Worm (Caenorhabditis elegans) whole organism, L4 larva: ENCODE data around the gene arl-3.
A peak's percentile ranks its signal among the peaks of the same experiment; 100 is the strongest.

Source experiments
- F37D6.2 ChIP-seq: sonication (generic microtip); optimal IDR thresholded peaks from 2 replicates; lab custom pipeline; 2016; ENCODE audit warnings: mild to moderate bottlenecking, missing genetic modification characterization, missing compliant biosample characterization
- F44E2.7 ChIP-seq: fragments of 200-800 bp; sonication (Bioruptor generic); IDR thresholded peaks from 2 replicates; pipeline ENCODE4 v2.1.2; 2022; ENCODE audit warnings: missing genetic modification characterization, missing compliant biosample characterization
- T26A8.4 ChIP-seq: fragments of 200-800 bp; sonication (Bioruptor generic); IDR thresholded peaks from 2 replicates; pipeline ENCODE4 v1.3.6; 2022; ENCODE audit warnings: missing genetic modification characterization, missing compliant biosample characterization
- aha-1 ChIP-seq: fragments of 150-350 bp; peaks from one replicate; lab custom pipeline; 2014; ENCODE audit warnings: missing biosample characterization, missing genetic modification characterization
- ceh-28 ChIP-seq: fragments of 150-350 bp; optimal IDR thresholded peaks from 2 replicates; lab custom pipeline; 2014; ENCODE audit warnings: missing biosample characterization, missing genetic modification reagents, missing genetic modification characterization
- ceh-32 ChIP-seq: sonication (generic microtip); optimal IDR thresholded peaks from 2 replicates; lab custom pipeline; 2016; ENCODE audit warnings: mild to moderate bottlenecking, missing genetic modification characterization, missing compliant biosample characterization; ENCODE audit not compliant: poor library complexity
- ceh-62 ChIP-seq: sonication (generic microtip); optimal IDR thresholded peaks from 2 replicates; lab custom pipeline; 2017; ENCODE audit warnings: missing biosample characterization, missing genetic modification characterization
- daf-12 ChIP-seq: fragments of 150-350 bp; optimal IDR thresholded peaks from 2 replicates; lab custom pipeline; 2014; ENCODE audit warnings: missing biosample characterization, missing genetic modification reagents, missing genetic modification characterization
- dmd-8 ChIP-seq: fragments of 200-800 bp; sonication (Bioruptor generic); IDR thresholded peaks from 2 replicates; pipeline ENCODE4 v1.3.6; 2022; ENCODE audit warnings: missing genetic modification characterization, missing compliant biosample characterization
- dmd-9 ChIP-seq: fragments of 200-800 bp; sonication (Bioruptor generic); IDR thresholded peaks from 2 replicates; pipeline ENCODE4 v1.3.6; 2022; ENCODE audit warnings: missing genetic modification reagents, missing genetic modification characterization, missing compliant biosample characterization
- dve-1 ChIP-seq: sonication (generic microtip); optimal IDR thresholded peaks from 2 replicates; lab custom pipeline; 2017; ENCODE audit warnings: antibody characterized with exemption, mild to moderate bottlenecking, missing genetic modification characterization, missing compliant biosample characterization; ENCODE audit not compliant: insufficient read depth
- egl-43 ChIP-seq: fragments of 200-800 bp; sonication (Bioruptor generic); IDR thresholded peaks from 2 replicates; pipeline ENCODE4 v1.3.6; 2022; ENCODE audit warnings: missing genetic modification reagents, missing genetic modification characterization, missing compliant biosample characterization
- fos-1 ChIP-seq: fragments of 150-350 bp; optimal IDR thresholded peaks from 2 replicates; lab custom pipeline; 2014; ENCODE audit warnings: missing biosample characterization, missing genetic modification characterization
- jun-1 ChIP-seq: fragments of 150-350 bp; optimal IDR thresholded peaks from 2 replicates; lab custom pipeline; 2014; ENCODE audit warnings: missing biosample characterization, missing genetic modification reagents, missing genetic modification characterization
- lin-29 ChIP-seq: fragments of 200-800 bp; sonication (Bioruptor generic); IDR thresholded peaks from 2 replicates; pipeline ENCODE4 v1.3.6; 2022; ENCODE audit warnings: missing genetic modification reagents, missing genetic modification characterization, missing compliant biosample characterization
- lin-38 ChIP-seq: fragments of 200-800 bp; sonication (Bioruptor generic); IDR thresholded peaks from 2 replicates; pipeline ENCODE4 v1.3.6; 2022; ENCODE audit warnings: missing genetic modification reagents, missing genetic modification characterization, missing compliant biosample characterization
- madf-5 ChIP-seq, 2 experiments: fragments of 200-800 bp; sonication (Bioruptor generic); IDR thresholded peaks; 2 replicates each; pipeline ENCODE4 v1.3.6; 2022; ENCODE audit warnings: missing compliant biosample characterization in 2 of 2, missing genetic modification characterization in 2 of 2
- mdl-1 ChIP-seq, 2 experiments: fragments of 150-350 bp in 1 of 2; sonication (generic microtip) in 1 of 2; optimal IDR thresholded peaks; 2 replicates each; lab custom pipeline; 2014 to 2017; ENCODE audit warnings: missing biosample characterization in 2 of 2, missing genetic modification characterization in 2 of 2
- mes-2 ChIP-seq: sonication (generic microtip); optimal IDR thresholded peaks from 2 replicates; lab custom pipeline; 2016; ENCODE audit warnings: missing genotype, mild to moderate bottlenecking, missing genetic modification characterization, missing compliant biosample characterization; ENCODE audit not compliant: poor library complexity, severe bottlenecking
- mxl-2 ChIP-seq: fragments of 200-800 bp; sonication (Bioruptor generic); conservative IDR thresholded peaks from 2 replicates; pipeline ENCODE4 v1.3.6; 2022; ENCODE audit warnings: missing genetic modification reagents, missing genetic modification characterization, missing compliant biosample characterization
- mxl-3 ChIP-seq: fragments of 200-800 bp; sonication (Bioruptor generic); optimal IDR thresholded peaks from 2 replicates; lab custom pipeline; 2018; ENCODE audit warnings: mild to moderate bottlenecking, missing genetic modification characterization, missing compliant biosample characterization
- nhr-11 ChIP-seq: fragments of 150-350 bp; optimal IDR thresholded peaks from 2 replicates; lab custom pipeline; 2014; ENCODE audit warnings: missing biosample characterization, missing genetic modification characterization
- nhr-111 ChIP-seq: fragments of 200-800 bp; sonication (Bioruptor generic); optimal IDR thresholded peaks from 2 replicates; lab custom pipeline; 2018; ENCODE audit warnings: mild to moderate bottlenecking, missing genetic modification characterization, missing compliant biosample characterization
- nhr-25 ChIP-seq: sonication (generic microtip); optimal IDR thresholded peaks from 2 replicates; lab custom pipeline; 2017; ENCODE audit warnings: missing genetic modification characterization, mild to moderate bottlenecking, missing compliant biosample characterization, antibody characterized with exemption, moderate library complexity, borderline replicate concordance; ENCODE audit not compliant: insufficient read depth
- nhr-28 ChIP-seq: fragments of 150-350 bp; optimal IDR thresholded peaks from 2 replicates; lab custom pipeline; 2014; ENCODE audit warnings: missing biosample characterization, missing genetic modification characterization
- nhr-42 ChIP-seq: fragments of 200-800 bp; sonication (Bioruptor generic); IDR thresholded peaks from 2 replicates; pipeline ENCODE4 v1.3.6; 2022; ENCODE audit warnings: missing genetic modification characterization, missing compliant biosample characterization
- pqm-1 ChIP-seq: sonication (generic microtip); optimal IDR thresholded peaks from 2 replicates; lab custom pipeline; 2017; ENCODE audit warnings: missing biosample characterization, missing genetic modification characterization
- set-16 ChIP-seq: fragments of 200-800 bp; sonication (Bioruptor generic); IDR thresholded peaks from 2 replicates; pipeline ENCODE4 v1.3.6; 2022; ENCODE audit warnings: missing genetic modification reagents, missing genetic modification characterization, missing compliant biosample characterization
- spr-3 ChIP-seq: fragments of 200-800 bp; sonication (Bioruptor generic); optimal IDR thresholded peaks from 2 replicates; lab custom pipeline; 2018; ENCODE audit warnings: mild to moderate bottlenecking, missing genetic modification characterization, missing compliant biosample characterization
- unc-62 ChIP-seq, 3 experiments: fragments of 150-350 bp in 1 of 3; sonication (generic microtip); optimal IDR thresholded peaks in 2 of 3; peaks in 1 of 3; 1 replicate in 1 of 3; 2 replicates in 2 of 3; lab custom pipeline; 2014 to 2017; ENCODE audit warnings: missing biosample characterization in 3 of 3, missing genetic modification characterization in 3 of 3, missing genetic modification reagents in 3 of 3, missing genotype in 1 of 3
- zag-1 ChIP-seq: fragments of 150-350 bp; optimal IDR thresholded peaks from 2 replicates; lab custom pipeline; 2014; ENCODE audit warnings: missing biosample characterization, missing genetic modification characterization
- zfp-2 ChIP-seq: sonication (generic microtip); optimal IDR thresholded peaks from 2 replicates; lab custom pipeline; 2016; ENCODE audit warnings: mild to moderate bottlenecking, missing genetic modification characterization, missing compliant biosample characterization
- zfp-3 ChIP-seq: fragments of 200-800 bp; sonication (Bioruptor generic); conservative IDR thresholded peaks from 2 replicates; pipeline ENCODE4 v1.3.6; 2022; ENCODE audit warnings: missing genetic modification reagents, missing genetic modification characterization, missing compliant biosample characterization
- zip-11 ChIP-seq: fragments of 200-800 bp; sonication (Bioruptor generic); IDR thresholded peaks from 2 replicates; pipeline ENCODE4 v1.3.6; 2022; ENCODE audit warnings: missing genetic modification characterization, missing compliant biosample characterization

Gene arl-3

ce11 chrII:14570541-14571160 is 35.6 kb upstream of the arl-3 start:
- TF ChIP-seq madf-5 (GFP tag; IDR thresholded peaks at IDR 0.05; lab: Robert Waterston, UW) (peak; percentile 35 to 73; a peak in 2 of 4 replicates), nhr-25 (tag; lab: Kevin White, UChicago) (no peak), lin-38 (no peak), daf-12 (tag; lab: Kevin White, UChicago) (no peak), fos-1 (no peak), egl-43 (GFP tag; lab: Robert Waterston, UW) (0 out of 2 replicates have a peak, but pooled peaks have one; percentile 11), aha-1 (tag; lab: Kevin White, UChicago) (peak; percentile 70), nhr-42 (GFP tag; lab: Robert Waterston, UW) (no peak), ceh-28 (tag; lab: Kevin White, UChicago) (no peak), zfp-2 (tag; lab: Kevin White, UChicago) (no peak), jun-1 (tag; lab: Kevin White, UChicago) (no peak), unc-62 (GFP tag; optimal IDR thresholded peaks at IDR 0.05 in 1 of 2; lab: Kevin White, UChicago) (peak in 1 of 2 experiments; percentile 86), unc-62 (tag; optimal IDR thresholded peaks at IDR 0.05; lab: Kevin White, UChicago) (no peak), mes-2 (tag; lab: Kevin White, UChicago) (no peak)

ce11 chrII:14573315-14573714 is 33.0 kb upstream of the arl-3 start, which contains the start of gene madf-5:
madf-5 (plus strand) TSS chrII:14573615.
- TF ChIP-seq zfp-3 (GFP tag; lab: Robert Waterston, UW) (no peak), mxl-2 (GFP tag; lab: Robert Waterston, UW) (no peak), mdl-1 (tag; optimal IDR thresholded peaks at IDR 0.05; lab: Kevin White, UChicago) (no peak)

ce11 chrII:14574790-14575189 is 31.5 kb upstream of the arl-3 start:
- TF ChIP-seq madf-5 (GFP tag; IDR thresholded peaks at IDR 0.05; lab: Robert Waterston, UW) (0 out of 4 replicates have a peak, but pooled peaks of 1 of the 2 experiments have one; percentile 64), set-16 (GFP tag; lab: Robert Waterston, UW) (peak; percentile 73), T26A8.4 (GFP tag; lab: Robert Waterston, UW) (0 out of 2 replicates have a peak, but pooled peaks have one; percentile 16), dmd-8 (GFP tag; lab: Robert Waterston, UW) (0 out of 2 replicates have a peak, but pooled peaks have one; percentile 6), zip-11 (GFP tag; lab: Robert Waterston, UW) (no peak), egl-43 (GFP tag; lab: Robert Waterston, UW) (0 out of 2 replicates have a peak, but pooled peaks have one; percentile 63), lin-29 (GFP tag; lab: Robert Waterston, UW) (no peak)

DNA sequence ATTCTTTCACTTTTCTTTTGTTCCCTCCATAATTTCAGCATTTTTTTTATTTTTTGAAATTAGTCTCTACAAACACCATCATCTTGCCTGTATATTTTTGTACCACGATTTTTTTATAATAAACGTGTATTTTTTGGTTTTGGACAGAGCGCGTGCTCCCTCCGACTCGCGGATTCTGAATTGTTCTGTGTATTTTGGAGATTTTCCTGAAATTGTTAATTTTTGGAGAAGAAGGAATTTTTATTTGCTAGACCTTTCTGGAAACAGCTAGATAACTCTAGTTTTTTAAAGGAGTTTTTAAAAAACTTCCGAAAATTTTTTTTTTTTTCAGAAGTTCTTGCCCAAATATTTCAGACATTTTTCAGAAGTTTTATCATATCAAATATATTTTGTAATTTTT is 29.8 kb upstream of the arl-3 start, which contains the start of gene C01G12.13:
TSS of gene C01G12.13 (plus strand) at position 301 of the 400 bp plus-strand sequence.
- no peak for TF ChIP-seq F44E2.7
- TF ChIP-seq dmd-9 (GFP tag; lab: Robert Waterston, UW) = no peak
- TF ChIP-seq ceh-32 (tag; lab: Kevin White, UChicago) = no peak
- no peak for TF ChIP-seq T26A8.4 (GFP tag; lab: Robert Waterston, UW)
- no peak for TF ChIP-seq zag-1
- TF ChIP-seq pqm-1 (tag; lab: Kevin White, UChicago) = no peak
- TF ChIP-seq F37D6.2 (tag; lab: Kevin White, UChicago) = no peak
- no peak for TF ChIP-seq dve-1 (tag; lab: Kevin White, UChicago)
- TF ChIP-seq spr-3 = no peak
- no peak for TF ChIP-seq nhr-11 (tag; lab: Kevin White, UChicago)
- no peak for TF ChIP-seq ceh-62 (tag; lab: Kevin White, UChicago)
- no peak for TF ChIP-seq nhr-28
- no peak for TF ChIP-seq mxl-3 (GFP tag; lab: Kevin White, UChicago)
- TF ChIP-seq nhr-111 (GFP tag; lab: Kevin White, UChicago) = no peak
- TF ChIP-seq lin-38 = no peak
